Fruit fly (Drosophila melanogaster) whole organism, pupa: Measurements from ENCODE around the gene Mhcl.

Experiments used
- CG10348 ChIP-seq: fragments of 200-800 bp; sonication (Bioruptor generic); IDR thresholded peaks from 2 replicates; pipeline ENCODE4 v1.3.6; 2022; ENCODE audit warnings: missing biosample characterization, missing genetic modification characterization
- CG13204 ChIP-seq: fragments of 200-800 bp; sonication (Bioruptor generic); optimal IDR thresholded peaks from 2 replicates; lab custom pipeline; 2018; ENCODE audit warnings: missing biosample characterization, mild to moderate bottlenecking, missing genetic modification characterization, moderate library complexity
- CG14655 ChIP-seq: fragments of 200-800 bp; sonication (Bioruptor generic); optimal IDR thresholded peaks from 3 replicates; lab custom pipeline; 2017; ENCODE audit warnings: mild to moderate bottlenecking, missing biosample characterization, missing genetic modification reagents, missing genetic modification characterization
- CG34367 ChIP-seq: fragments of 200-800 bp; sonication (Bioruptor generic); optimal IDR thresholded peaks from 2 replicates; lab custom pipeline; 2018; ENCODE audit warnings: missing biosample characterization, mild to moderate bottlenecking, missing genetic modification characterization
- CG8159 ChIP-seq: fragments of 200-800 bp; sonication (Bioruptor generic); optimal IDR thresholded peaks from 3 replicates; lab custom pipeline; 2018; ENCODE audit warnings: missing biosample characterization, mild to moderate bottlenecking, missing genetic modification characterization, moderate library complexity
- CG8301 ChIP-seq: fragments of 200-800 bp; sonication (Bioruptor generic); optimal IDR thresholded peaks from 2 replicates; lab custom pipeline; 2018; ENCODE audit warnings: missing biosample characterization, mild to moderate bottlenecking, missing genetic modification characterization
- D1 ChIP-seq: fragments of 200-800 bp; sonication (Bioruptor generic); optimal IDR thresholded peaks from 2 replicates; lab custom pipeline; 2018; ENCODE audit warnings: missing biosample characterization, mild to moderate bottlenecking, missing genetic modification characterization, moderate library complexity
- Pif1A ChIP-seq: fragments of 200-800 bp; sonication (Bioruptor generic); optimal IDR thresholded peaks from 3 replicates; lab custom pipeline; 2016; ENCODE audit warnings: missing biosample characterization, missing genetic modification characterization
- Snoo ChIP-seq: fragments of 200-800 bp; sonication (Bioruptor generic); optimal IDR thresholded peaks from 3 replicates; lab custom pipeline; 2017; ENCODE audit warnings: missing biosample characterization, mild to moderate bottlenecking, missing genetic modification characterization, inconsistent platforms
- fd96Ca ChIP-seq: fragments of 200-800 bp; sonication (Bioruptor generic); IDR thresholded peaks from 3 replicates; pipeline ENCODE4 v1.3.6; 2022; ENCODE audit warnings: missing biosample characterization, missing genetic modification characterization
- gl ChIP-seq: fragments of 200-800 bp; sonication (Bioruptor generic); optimal IDR thresholded peaks from 2 replicates; lab custom pipeline; 2018; ENCODE audit warnings: missing biosample characterization, mild to moderate bottlenecking, missing genetic modification characterization

dm6 chr3R:16069266-16069665, 29.3 kb downstream of the Mhcl start:
- TF ChIP-seq CG8301 = no peak
- no peak for TF ChIP-seq CG10348 (GFP tag; lab: Robert Waterston, UW)
- TF ChIP-seq CG13204 = no peak
- no peak for TF ChIP-seq D1 (tag; lab: Kevin White, UChicago)
- no peak for TF ChIP-seq CG14655 (GFP tag; lab: Kevin White, UChicago)
- TF ChIP-seq fd96Ca = no peak
- TF ChIP-seq CG34367 = no peak
- TF ChIP-seq Pif1A (GFP tag; lab: Kevin White, UChicago) = no peak
- TF ChIP-seq gl = no peak
- TF ChIP-seq CG8159 (tag; lab: Kevin White, UChicago) = no peak
- no peak for TF ChIP-seq Snoo (tag; lab: Kevin White, UChicago)
